Fruit fly (Drosophila melanogaster) whole organism, embryonic: Measurements from ENCODE around the gene XRCC1.

Experiments
- Ada2b ChIP-seq: fragments of 200-800 bp; sonication (Bioruptor generic); IDR thresholded peaks from 2 replicates; pipeline ENCODE4 v1.3.6; 2022; ENCODE audit warnings: missing biosample characterization, missing genetic modification characterization
- Atf6 ChIP-seq: fragments of 200-800 bp; sonication (Bioruptor generic); IDR thresholded peaks from 2 replicates; pipeline ENCODE4 v1.3.6; 2022; ENCODE audit warnings: missing biosample characterization, missing genetic modification characterization
- Awh ChIP-seq: fragments of 200-800 bp; sonication (Bioruptor generic); IDR thresholded peaks from 2 replicates; pipeline ENCODE4, ENCODE4 v1.3.6; 2022; ENCODE audit warnings: missing biosample characterization, missing genetic modification characterization
- CG1024 ChIP-seq: fragments of 200-800 bp; sonication (Bioruptor generic); IDR thresholded peaks from 2 replicates; pipeline ENCODE4 v1.3.6; 2022; ENCODE audit warnings: missing biosample characterization, missing genetic modification characterization
- CG10274 ChIP-seq: fragments of 200-800 bp; sonication (Bioruptor generic); optimal IDR thresholded peaks from 3 replicates; lab custom pipeline; 2017; ENCODE audit warnings: missing biosample characterization, mild to moderate bottlenecking, missing genetic modification characterization
- CG10366 ChIP-seq: fragments of 200-800 bp; sonication (Bioruptor generic); IDR thresholded peaks from 2 replicates; pipeline ENCODE4 v1.3.6; 2022; ENCODE audit warnings: missing biosample characterization, missing genetic modification characterization
- CG10431 ChIP-seq: fragments of 200-800 bp; sonication (Bioruptor generic); optimal IDR thresholded peaks from 3 replicates; lab custom pipeline; 2018; ENCODE audit warnings: missing biosample characterization, mild to moderate bottlenecking, missing genetic modification characterization
- CG11093 ChIP-seq: fragments of 200-800 bp; sonication (Bioruptor generic); IDR thresholded peaks from 3 replicates; pipeline ENCODE4 v1.3.6; 2022; ENCODE audit warnings: missing biosample characterization, missing genetic modification characterization
- CG12219 ChIP-seq: fragments of 200-800 bp; sonication (Bioruptor generic); optimal IDR thresholded peaks from 3 replicates; lab custom pipeline; 2018; ENCODE audit warnings: missing biosample characterization, mild to moderate bottlenecking, missing genetic modification characterization
- CG13894 ChIP-seq: fragments of 200-800 bp; sonication (Bioruptor generic); optimal IDR thresholded peaks from 3 replicates; lab custom pipeline; 2018; ENCODE audit warnings: missing biosample characterization, mild to moderate bottlenecking, missing genetic modification characterization, moderate library complexity
- CG15696 ChIP-seq: fragments of 200-800 bp; sonication (Bioruptor generic); optimal IDR thresholded peaks from 2 replicates; lab custom pipeline; 2019; ENCODE audit warnings: missing biosample characterization, mild to moderate bottlenecking, missing genetic modification characterization, moderate library complexity
- CG2712 ChIP-seq: fragments of 200-800 bp; optimal IDR thresholded peaks from 3 replicates; lab custom pipeline; 2019; ENCODE audit warnings: missing biosample characterization, mild to moderate bottlenecking, missing genetic modification characterization, moderate library complexity
- CG2889 ChIP-seq: fragments of 200-800 bp; sonication (Bioruptor generic); IDR thresholded peaks from 3 replicates; pipeline ENCODE4 v1.3.6; 2022; ENCODE audit warnings: missing biosample characterization, missing genetic modification characterization
- CG31224 ChIP-seq: fragments of 200-800 bp; sonication (Bioruptor generic); IDR thresholded peaks from 2 replicates; pipeline ENCODE4 v1.3.6; 2022; ENCODE audit warnings: missing biosample characterization, missing genetic modification characterization
- CG4282 ChIP-seq: fragments of 200-800 bp; sonication (Bioruptor generic); optimal IDR thresholded peaks from 2 replicates; lab custom pipeline; 2016; ENCODE audit warnings: missing biosample characterization, missing genetic modification characterization
- CG4424 ChIP-seq: fragments of 200-800 bp; sonication (Bioruptor generic); optimal IDR thresholded peaks from 3 replicates; lab custom pipeline; 2016; ENCODE audit warnings: missing biosample characterization, missing genetic modification characterization
- CG5245 ChIP-seq: fragments of 200-800 bp; sonication (Bioruptor generic); optimal IDR thresholded peaks from 3 replicates; lab custom pipeline; 2016; ENCODE audit warnings: missing biosample characterization, missing genetic modification characterization
- CG6654 ChIP-seq: fragments of 200-800 bp; sonication (Bioruptor generic); optimal IDR thresholded peaks from 2 replicates; lab custom pipeline; 2017; ENCODE audit warnings: missing biosample characterization, mild to moderate bottlenecking, missing genetic modification characterization
- CG7556 ChIP-seq: fragments of 200-800 bp; sonication (Bioruptor generic); optimal IDR thresholded peaks from 2 replicates; lab custom pipeline; 2017; ENCODE audit warnings: missing biosample characterization, mild to moderate bottlenecking, missing genetic modification characterization
- CG7839 ChIP-seq: fragments of 200-800 bp; sonication (Bioruptor generic); optimal IDR thresholded peaks from 3 replicates; lab custom pipeline; 2018; ENCODE audit warnings: missing biosample characterization, mild to moderate bottlenecking, missing genetic modification characterization, moderate library complexity
- CG8089 ChIP-seq: fragments of 200-800 bp; sonication (Bioruptor generic); optimal IDR thresholded peaks from 3 replicates; lab custom pipeline; 2016; ENCODE audit warnings: missing biosample characterization, missing genetic modification characterization
- CG8924 ChIP-seq: fragments of 200-800 bp; optimal IDR thresholded peaks from 3 replicates; lab custom pipeline; 2019; ENCODE audit warnings: missing biosample characterization, mild to moderate bottlenecking, missing genetic modification characterization, moderate library complexity
- Camta ChIP-seq: fragments of 200-800 bp; sonication (Bioruptor generic); optimal IDR thresholded peaks from 2 replicates; lab custom pipeline; 2016; ENCODE audit warnings: missing biosample characterization, missing genetic modification characterization
- Doc2 ChIP-seq: fragments of 200-800 bp; sonication (Bioruptor generic); IDR thresholded peaks from 2 replicates; pipeline ENCODE4 v1.3.6; 2022; ENCODE audit warnings: missing biosample characterization, missing genetic modification characterization
- Drgx ChIP-seq: fragments of 200-800 bp; sonication (Bioruptor generic); IDR thresholded peaks from 2 replicates; pipeline ENCODE4 v1.3.6; 2022; ENCODE audit warnings: missing biosample characterization, missing genetic modification characterization
- Elba2 ChIP-seq: fragments of 200-800 bp; sonication (Bioruptor generic); optimal IDR thresholded peaks from 3 replicates; lab custom pipeline; 2016; ENCODE audit warnings: missing biosample characterization, missing genetic modification characterization
- Gug ChIP-seq: fragments of 200-800 bp; sonication (Bioruptor generic); IDR thresholded peaks from 4 replicates; pipeline ENCODE4 v1.3.6; 2022; ENCODE audit warnings: missing biosample characterization, missing genetic modification characterization
- H2.0 ChIP-seq: fragments of 200-800 bp; sonication (Bioruptor generic); IDR thresholded peaks from 2 replicates; pipeline ENCODE4 v1.3.6; 2022; ENCODE audit warnings: missing biosample characterization, missing genetic modification characterization
- Pdp1 ChIP-seq, 2 experiments: fragments of 200-800 bp; sonication (Bioruptor generic); optimal IDR thresholded peaks; 3 replicates each; lab custom pipeline; 2016; ENCODE audit warnings: missing biosample characterization in 2 of 2, missing genetic modification characterization in 2 of 2, mild to moderate bottlenecking in 1 of 2, moderate library complexity in 1 of 2
- Sox100B ChIP-seq: fragments of 200-800 bp; sonication (Bioruptor generic); optimal IDR thresholded peaks from 3 replicates; lab custom pipeline; 2018; ENCODE audit warnings: missing biosample characterization, mild to moderate bottlenecking, missing genetic modification characterization
- bab2 ChIP-seq: fragments of 200-800 bp; sonication (Bioruptor generic); optimal IDR thresholded peaks from 2 replicates; lab custom pipeline; 2016; ENCODE audit warnings: missing biosample characterization, missing genetic modification characterization
- btn ChIP-seq: fragments of 200-800 bp; sonication (Bioruptor generic); optimal IDR thresholded peaks from 2 replicates; lab custom pipeline; 2016; ENCODE audit warnings: missing biosample characterization, missing genetic modification characterization
- cg ChIP-seq: fragments of 200-800 bp; sonication (Bioruptor generic); optimal IDR thresholded peaks from 3 replicates; lab custom pipeline; 2019; ENCODE audit warnings: missing biosample characterization, mild to moderate bottlenecking, missing genetic modification characterization, moderate library complexity
- chif ChIP-seq, 2 experiments: fragments of 200-800 bp; sonication (Bioruptor generic); optimal IDR thresholded peaks; 3 replicates each; lab custom pipeline; 2016; ENCODE audit warnings: missing biosample characterization in 2 of 2, missing genetic modification characterization in 2 of 2
- chn ChIP-seq: fragments of 200-800 bp; sonication (Bioruptor generic); optimal IDR thresholded peaks from 2 replicates; lab custom pipeline; 2016; ENCODE audit warnings: missing biosample characterization, missing genetic modification characterization
- ci ChIP-seq: fragments of 200-800 bp; sonication (Bioruptor generic); IDR thresholded peaks from 3 replicates; pipeline ENCODE4 v1.3.6; 2022; ENCODE audit warnings: missing biosample characterization, missing genetic modification characterization
- dati ChIP-seq: fragments of 200-800 bp; sonication (Bioruptor generic); IDR thresholded peaks from 2 replicates; pipeline ENCODE4 v1.3.6; 2022; ENCODE audit warnings: missing biosample characterization, missing genetic modification characterization
- disco-r ChIP-seq: fragments of 200-800 bp; sonication (Bioruptor generic); optimal IDR thresholded peaks from 2 replicates; lab custom pipeline; 2016; ENCODE audit warnings: missing biosample characterization, missing genetic modification characterization
- dm ChIP-seq: fragments of 200-800 bp; sonication (Bioruptor generic); optimal IDR thresholded peaks from 3 replicates; lab custom pipeline; 2016; ENCODE audit warnings: missing biosample characterization, missing genetic modification characterization
- gce ChIP-seq: fragments of 200-800 bp; sonication (Bioruptor generic); IDR thresholded peaks from 3 replicates; pipeline ENCODE4 v1.3.6; 2022; ENCODE audit warnings: missing biosample characterization, missing genetic modification characterization
- gsb ChIP-seq: fragments of 200-800 bp; sonication (Bioruptor generic); IDR thresholded peaks from 2 replicates; pipeline ENCODE4 v1.3.6; 2022; ENCODE audit warnings: missing biosample characterization, missing genetic modification characterization
- ham ChIP-seq: fragments of 200-800 bp; sonication (Bioruptor generic); IDR thresholded peaks from 2 replicates; pipeline ENCODE4 v1.3.6; 2022; ENCODE audit warnings: missing biosample characterization, missing genetic modification characterization
- her ChIP-seq: fragments of 200-800 bp; sonication (Bioruptor generic); optimal IDR thresholded peaks from 2 replicates; lab custom pipeline; 2016; ENCODE audit warnings: missing biosample characterization, missing genetic modification characterization
- knrl ChIP-seq: fragments of 200-800 bp; sonication (Bioruptor generic); IDR thresholded peaks from 3 replicates; pipeline ENCODE4 v1.3.6; 2022; ENCODE audit warnings: missing biosample characterization, missing genetic modification characterization; ENCODE audit not compliant: partially characterized antibody
- lbe ChIP-seq: fragments of 200-800 bp; sonication (Bioruptor generic); optimal IDR thresholded peaks from 2 replicates; lab custom pipeline; 2016; ENCODE audit warnings: missing biosample characterization, mild to moderate bottlenecking, missing genetic modification characterization
- salm ChIP-seq: fragments of 200-800 bp; sonication (Bioruptor generic); optimal IDR thresholded peaks from 2 replicates; lab custom pipeline; 2018; ENCODE audit warnings: missing biosample characterization, mild to moderate bottlenecking, missing genetic modification characterization
- slou ChIP-seq: fragments of 200-800 bp; sonication (Bioruptor generic); optimal IDR thresholded peaks from 3 replicates; lab custom pipeline; 2016; ENCODE audit warnings: missing biosample characterization, missing genetic modification characterization
- sr ChIP-seq: fragments of 200-800 bp; sonication (Bioruptor generic); IDR thresholded peaks from 3 replicates; pipeline ENCODE4 v1.3.6; 2022; ENCODE audit warnings: missing biosample characterization, missing genetic modification characterization
- ttk ChIP-seq: fragments of 200-800 bp; sonication (Bioruptor generic); IDR thresholded peaks from 2 replicates; pipeline ENCODE4 v2.1.2; 2022; ENCODE audit warnings: missing biosample characterization, missing genetic modification characterization
- vfl ChIP-seq: fragments of 200-800 bp; sonication (Bioruptor generic); optimal IDR thresholded peaks from 2 replicates; lab custom pipeline; 2016; ENCODE audit warnings: missing biosample characterization, missing genetic modification characterization
- zen2 ChIP-seq: fragments of 200-800 bp; sonication (Bioruptor generic); IDR thresholded peaks from 3 replicates; pipeline ENCODE4 v1.3.6; 2022; ENCODE audit warnings: missing biosample characterization, missing genetic modification characterization; ENCODE audit not compliant: partially characterized antibody
- zfh1 ChIP-seq: fragments of 200-800 bp; sonication (Bioruptor generic); IDR thresholded peaks from 3 replicates; pipeline ENCODE4 v1.3.6; 2022; ENCODE audit warnings: missing biosample characterization, missing genetic modification characterization

XRCC1 gene

dm6 chrX:5311838-5312339 lies 17.8 kb upstream of the XRCC1 start, which contains the start of the genes TrxT and dhd (continued):
- TF ChIP-seq vfl (GFP tag; lab: Kevin White, UChicago) = no peak
- no peak for TF ChIP-seq Gug (GFP tag; lab: Robert Waterston, UW)
- no peak for TF ChIP-seq slou
- no peak for TF ChIP-seq CG4282 (GFP tag; lab: Kevin White, UChicago)
- TF ChIP-seq ci (GFP tag; lab: Robert Waterston, UW) = peak; percentile 64; the same call in 2 of the 3 replicates
- TF ChIP-seq sr (GFP tag; lab: Robert Waterston, UW) = 0 out of 3 replicates have a peak, but pooled peaks have one; percentile 52
- TF ChIP-seq Awh (GFP tag; lab: Robert Waterston, UW) = peak; percentile 8; the same call in 1 of the 2 replicates
- TF ChIP-seq CG5245 (GFP tag; lab: Kevin White, UChicago) = no peak
- no peak for TF ChIP-seq CG7556 (GFP tag; lab: Kevin White, UChicago)
- TF ChIP-seq cg (GFP tag; lab: Kevin White, UChicago) = no peak
- TF ChIP-seq CG7839 = no peak
- TF ChIP-seq chif (GFP tag; optimal IDR thresholded peaks at IDR 0.05; lab: Kevin White, UChicago) = no peak
- TF ChIP-seq dati (GFP tag; lab: Robert Waterston, UW) = no peak
- TF ChIP-seq disco-r (GFP tag; lab: Kevin White, UChicago) = no peak
- no peak for TF ChIP-seq btn (GFP tag; lab: Kevin White, UChicago)
- TF ChIP-seq CG1024 (GFP tag; lab: Robert Waterston, UW) = 0 out of 2 replicates have a peak, but pooled peaks have one; percentile 38
- TF ChIP-seq CG13894 = peak; percentile 29
- no peak for TF ChIP-seq Elba2
- TF ChIP-seq knrl (GFP tag; lab: Robert Waterston, UW) = peak; percentile 40; the same call in 2 of the 3 replicates
- peak in 1 of 2 experiments; percentile 25 for TF ChIP-seq Pdp1 (GFP tag; optimal IDR thresholded peaks at IDR 0.05; lab: Kevin White, UChicago)
- TF ChIP-seq CG10431 (GFP tag; lab: Kevin White, UChicago) = no peak
- TF ChIP-seq her (GFP tag; lab: Kevin White, UChicago) = peak; percentile 7
- no peak for TF ChIP-seq CG8089 (GFP tag; lab: Kevin White, UChicago)
- peak; percentile 3 for TF ChIP-seq Camta (GFP tag; lab: Kevin White, UChicago)
- no peak for TF ChIP-seq CG15696
- TF ChIP-seq Atf6 (GFP tag; lab: Robert Waterston, UW) = 0 out of 2 replicates have a peak, but pooled peaks have one; percentile 29
- TF ChIP-seq ham (GFP tag; lab: Robert Waterston, UW) = no peak
- peak; percentile 12 for TF ChIP-seq bab2 (GFP tag; lab: Kevin White, UChicago)
- no peak for TF ChIP-seq CG12219 (GFP tag; lab: Kevin White, UChicago)
- 0 out of 2 replicates have a peak, but pooled peaks have one; percentile 20 for TF ChIP-seq H2.0 (GFP tag; lab: Robert Waterston, UW)
- TF ChIP-seq CG11093 (GFP tag; lab: Robert Waterston, UW) = no peak
- TF ChIP-seq CG10274 (GFP tag; lab: Kevin White, UChicago) = no peak
- TF ChIP-seq Sox100B (GFP tag; lab: Kevin White, UChicago) = no peak
- TF ChIP-seq dm = peak; percentile 89
- TF ChIP-seq CG31224 = no peak
- TF ChIP-seq zen2 (GFP tag; lab: Robert Waterston, UW) = no peak; the same call in 2 of the 3 replicates
- TF ChIP-seq gsb = no peak
- TF ChIP-seq zfh1 (GFP tag; lab: Robert Waterston, UW) = peak; percentile 68
- TF ChIP-seq CG4424 (GFP tag; lab: Kevin White, UChicago) = no peak
- no peak for TF ChIP-seq chn (GFP tag; lab: Kevin White, UChicago)
- TF ChIP-seq gce (GFP tag; lab: Robert Waterston, UW) = no peak
- TF ChIP-seq lbe (GFP tag; lab: Kevin White, UChicago) = no peak
- no peak for TF ChIP-seq CG6654
- TF ChIP-seq salm (tag; lab: Kevin White, UChicago) = no peak
- peak; percentile 69 for TF ChIP-seq Drgx
- TF ChIP-seq CG2889 (GFP tag; lab: Robert Waterston, UW) = no peak
- TF ChIP-seq CG2712 = no peak
- 0 out of 2 replicates have a peak, but pooled peaks have one; percentile 18 for TF ChIP-seq CG10366 (GFP tag; lab: Robert Waterston, UW)
- no peak for TF ChIP-seq ttk (GFP tag; lab: Robert Waterston, UW)
- TF ChIP-seq Ada2b = no peak
- TF ChIP-seq CG8924 = no peak
- no peak for TF ChIP-seq Doc2 (GFP tag; lab: Robert Waterston, UW)
